Worm (Caenorhabditis elegans): ENCODE measurements around the gene M05D6.3.

- TF ChIP-seq F49E8.2 (tag; optimal IDR thresholded peaks at IDR 0.05; ENCODE audit: insufficient read depth) (no peak), ama-1 (optimal IDR thresholded peaks at IDR 0.05) (no peak), ama-1 (GFP tag; optimal IDR thresholded peaks at IDR 0.05) (no peak), gei-17 (GFP tag; optimal IDR thresholded peaks at IDR 0.05) (no peak), ztf-22 (GFP tag; optimal IDR thresholded peaks at IDR 0.05) (no peak), pha-4 (tag; optimal IDR thresholded peaks at IDR 0.05) (no peak), xnd-1 (tag; optimal IDR thresholded peaks at IDR 0.05) (no peak)
Observed at ce11 chrII:8467809-8468208, 7.8 kb upstream of the M05D6.3 start, which contains the start of gene M05D6.2.
